Fruit fly (Drosophila melanogaster) whole organism, embryonic: ENCODE measurements around the gene ScpX.

Experiments used
- Abd-B ChIP-seq: fragments of 200-800 bp; sonication (Bioruptor generic); optimal IDR thresholded peaks from 2 replicates; lab custom pipeline; 2018; ENCODE audit warnings: missing biosample characterization, mild to moderate bottlenecking, missing genetic modification characterization, moderate library complexity
- BEAF-32 ChIP-seq: fragments of 200-800 bp; sonication (Bioruptor generic); optimal IDR thresholded peaks from 3 replicates; lab custom pipeline; 2017; ENCODE audit warnings: missing biosample characterization, missing genetic modification characterization, mild to moderate bottlenecking, moderate library complexity, missing genetic modification reagents
- Blimp-1 ChIP-seq: fragments of 200-800 bp; sonication (Bioruptor generic); optimal IDR thresholded peaks from 3 replicates; lab custom pipeline; 2018; ENCODE audit warnings: missing biosample characterization, missing genetic modification characterization, mild to moderate bottlenecking, moderate library complexity, missing genetic modification reagents
- CG10543 ChIP-seq: fragments of 200-800 bp; sonication (Bioruptor generic); optimal IDR thresholded peaks from 3 replicates; lab custom pipeline; 2017; ENCODE audit warnings: missing biosample characterization, mild to moderate bottlenecking, missing genetic modification characterization, moderate library complexity
- CG12659 ChIP-seq: fragments of 200-800 bp; sonication (Bioruptor generic); optimal IDR thresholded peaks from 3 replicates; lab custom pipeline; 2017; ENCODE audit warnings: mild to moderate bottlenecking, missing biosample characterization, missing genetic modification reagents, missing genetic modification characterization
- CG14860 ChIP-seq: fragments of 200-800 bp; sonication (Bioruptor generic); IDR thresholded peaks from 3 replicates; pipeline ENCODE4 v1.3.6; 2022; ENCODE audit warnings: missing biosample characterization, missing genetic modification characterization; ENCODE audit not compliant: partially characterized antibody
- CG1602 ChIP-seq: fragments of 200-800 bp; sonication (Bioruptor generic); optimal IDR thresholded peaks from 3 replicates; lab custom pipeline; 2016; ENCODE audit warnings: missing biosample characterization, missing genetic modification characterization
- CG1603 ChIP-seq: fragments of 200-800 bp; sonication (Bioruptor generic); optimal IDR thresholded peaks from 2 replicates; lab custom pipeline; 2019; ENCODE audit warnings: missing biosample characterization, mild to moderate bottlenecking, missing genetic modification characterization, moderate library complexity
- CG16779 ChIP-seq: fragments of 200-800 bp; sonication (Bioruptor generic); IDR thresholded peaks from 2 replicates; pipeline ENCODE4 v1.3.6; 2022; ENCODE audit warnings: missing biosample characterization, missing genetic modification characterization
- CG17802 ChIP-seq: fragments of 200-800 bp; sonication (Bioruptor generic); optimal IDR thresholded peaks from 2 replicates; lab custom pipeline; 2018; ENCODE audit warnings: missing biosample characterization, mild to moderate bottlenecking, missing genetic modification characterization, moderate library complexity
- CG1792 ChIP-seq: fragments of 200-800 bp; sonication (Bioruptor generic); optimal IDR thresholded peaks from 2 replicates; lab custom pipeline; 2016; ENCODE audit warnings: missing biosample characterization, missing genetic modification characterization
- CG31388 ChIP-seq: fragments of 200-800 bp; sonication (Bioruptor generic); optimal IDR thresholded peaks from 2 replicates; lab custom pipeline; 2016; ENCODE audit warnings: missing biosample characterization, missing genetic modification characterization
- CG31441 ChIP-seq: fragments of 200-800 bp; sonication (Bioruptor generic); IDR thresholded peaks from 2 replicates; pipeline ENCODE4 v1.3.6; 2022; ENCODE audit warnings: missing biosample characterization, missing genetic modification characterization
- CG4328 ChIP-seq: fragments of 200-800 bp; sonication (Bioruptor generic); optimal IDR thresholded peaks from 3 replicates; lab custom pipeline; 2017; ENCODE audit warnings: missing biosample characterization, missing genetic modification reagents, missing genetic modification characterization
- CG5953 ChIP-seq: fragments of 200-800 bp; sonication (Bioruptor generic); IDR thresholded peaks from 2 replicates; pipeline ENCODE4 v1.3.6; 2022; ENCODE audit warnings: missing biosample characterization, missing genetic modification characterization
- CG6654 ChIP-seq: fragments of 200-800 bp; sonication (Bioruptor generic); optimal IDR thresholded peaks from 2 replicates; lab custom pipeline; 2017; ENCODE audit warnings: missing biosample characterization, mild to moderate bottlenecking, missing genetic modification characterization
- CG6689 ChIP-seq: fragments of 200-800 bp; sonication (Bioruptor generic); IDR thresholded peaks from 2 replicates; pipeline ENCODE4 v1.3.6; 2022; ENCODE audit warnings: missing biosample characterization, missing genetic modification characterization
- CG7556 ChIP-seq: fragments of 200-800 bp; sonication (Bioruptor generic); optimal IDR thresholded peaks from 2 replicates; lab custom pipeline; 2017; ENCODE audit warnings: missing biosample characterization, mild to moderate bottlenecking, missing genetic modification characterization
- CG7963 ChIP-seq: fragments of 200-800 bp; sonication (Bioruptor generic); IDR thresholded peaks from 3 replicates; pipeline ENCODE4 v1.3.6; 2022; ENCODE audit warnings: missing biosample characterization, missing genetic modification characterization; ENCODE audit not compliant: partially characterized antibody
- Deaf1 ChIP-seq: fragments of 200-800 bp; optimal IDR thresholded peaks from 3 replicates; lab custom pipeline; 2019; ENCODE audit warnings: missing biosample characterization, mild to moderate bottlenecking, missing genetic modification characterization, moderate library complexity
- Drgx ChIP-seq: fragments of 200-800 bp; sonication (Bioruptor generic); IDR thresholded peaks from 2 replicates; pipeline ENCODE4 v1.3.6; 2022; ENCODE audit warnings: missing biosample characterization, missing genetic modification characterization
- Elba2 ChIP-seq: fragments of 200-800 bp; sonication (Bioruptor generic); optimal IDR thresholded peaks from 3 replicates; lab custom pipeline; 2016; ENCODE audit warnings: missing biosample characterization, missing genetic modification characterization
- Gsc ChIP-seq: fragments of 200-800 bp; sonication (Bioruptor generic); IDR thresholded peaks from 2 replicates; pipeline ENCODE4 v1.3.6; 2022; ENCODE audit warnings: missing biosample characterization, missing genetic modification characterization
- Hmr ChIP-seq: fragments of 200-800 bp; sonication (Bioruptor generic); optimal IDR thresholded peaks from 3 replicates; lab custom pipeline; 2017; ENCODE audit warnings: mild to moderate bottlenecking, missing biosample characterization, missing genetic modification reagents, missing genetic modification characterization
- Jarid2 ChIP-seq: fragments of 200-800 bp; sonication (Bioruptor generic); optimal IDR thresholded peaks from 3 replicates; lab custom pipeline; 2017; ENCODE audit warnings: mild to moderate bottlenecking, missing biosample characterization, missing genetic modification reagents, missing genetic modification characterization
- MTF-1 ChIP-seq: fragments of 200-800 bp; sonication (Bioruptor generic); optimal IDR thresholded peaks from 2 replicates; lab custom pipeline; 2018; ENCODE audit warnings: missing biosample characterization, mild to moderate bottlenecking, missing genetic modification characterization, borderline replicate concordance
- Nf-YB ChIP-seq: fragments of 200-800 bp; sonication (Bioruptor generic); optimal IDR thresholded peaks from 3 replicates; lab custom pipeline; 2019; ENCODE audit warnings: missing biosample characterization, mild to moderate bottlenecking, missing genetic modification characterization, moderate library complexity
- Spps ChIP-seq: fragments of 200-800 bp; sonication (Bioruptor generic); optimal IDR thresholded peaks from 2 replicates; lab custom pipeline; 2018; ENCODE audit warnings: missing biosample characterization, mild to moderate bottlenecking, missing genetic modification characterization
- Sry-δ ChIP-seq: fragments of 200-800 bp; sonication (Bioruptor generic); optimal IDR thresholded peaks from 2 replicates; lab custom pipeline; 2016; ENCODE audit warnings: missing biosample characterization, missing genetic modification characterization
- Taf1 ChIP-seq: fragments of 200-800 bp; sonication (Bioruptor generic); IDR thresholded peaks from 2 replicates; pipeline ENCODE4 v1.3.6; 2022; ENCODE audit warnings: missing biosample characterization, missing genetic modification characterization
- Trl ChIP-seq, 3 experiments: fragments of >200 bp in 2 of 3; fragments of 200-800 bp in 1 of 3; sonication (Bioruptor generic) in 1 of 3; optimal IDR thresholded peaks; 2 replicates in 1 of 3; 3 replicates in 2 of 3; lab custom pipeline; 2016 to 2017; ENCODE audit warnings: missing biosample characterization in 1 of 3, missing genetic modification characterization in 1 of 3
- Usf ChIP-seq: fragments of 200-800 bp; sonication (Bioruptor generic); optimal IDR thresholded peaks from 2 replicates; lab custom pipeline; 2017; ENCODE audit warnings: missing genotype, missing biosample characterization, missing genetic modification characterization
- corto ChIP-seq: fragments of 200-800 bp; sonication (Bioruptor generic); optimal IDR thresholded peaks from 2 replicates; lab custom pipeline; 2016; ENCODE audit warnings: missing biosample characterization, mild to moderate bottlenecking, missing genetic modification characterization, moderate library complexity
- cwo ChIP-seq: fragments of 200-800 bp; sonication (Bioruptor generic); optimal IDR thresholded peaks from 3 replicates; lab custom pipeline; 2017; ENCODE audit warnings: missing biosample characterization, missing genetic modification characterization, mild to moderate bottlenecking, moderate library complexity, missing genetic modification reagents
- da ChIP-seq: fragments of 200-800 bp; sonication (Bioruptor generic); optimal IDR thresholded peaks from 2 replicates; lab custom pipeline; 2016; ENCODE audit warnings: missing biosample characterization, missing genetic modification characterization
- ems ChIP-seq: fragments of 200-800 bp; sonication (Bioruptor generic); optimal IDR thresholded peaks from 3 replicates; lab custom pipeline; 2016; ENCODE audit warnings: missing biosample characterization, missing genetic modification characterization
- gfzf ChIP-seq: fragments of 200-800 bp; sonication (Bioruptor generic); optimal IDR thresholded peaks from 2 replicates; lab custom pipeline; 2016; ENCODE audit warnings: missing biosample characterization, mild to moderate bottlenecking, missing genetic modification characterization, moderate library complexity
- gro ChIP-seq: fragments of 200-800 bp; sonication (Bioruptor generic); optimal IDR thresholded peaks from 2 replicates; lab custom pipeline; 2016; ENCODE audit warnings: missing biosample characterization, missing genetic modification characterization
- her ChIP-seq: fragments of 200-800 bp; sonication (Bioruptor generic); optimal IDR thresholded peaks from 2 replicates; lab custom pipeline; 2016; ENCODE audit warnings: missing biosample characterization, missing genetic modification characterization
- kah ChIP-seq: fragments of 200-800 bp; sonication (Bioruptor generic); optimal IDR thresholded peaks from 2 replicates; lab custom pipeline; 2018; ENCODE audit warnings: missing biosample characterization, mild to moderate bottlenecking, missing genetic modification characterization
- lola ChIP-seq, 3 experiments: fragments of >200 bp in 2 of 3; fragments of 200-800 bp in 1 of 3; sonication (Bioruptor generic) in 1 of 3; optimal IDR thresholded peaks; 2 replicates each; lab custom pipeline; 2017 to 2019; ENCODE audit warnings: missing biosample characterization in 3 of 3, missing genetic modification characterization in 3 of 3, mild to moderate bottlenecking in 1 of 3, moderate library complexity in 1 of 3
- mirr ChIP-seq: fragments of 200-800 bp; sonication (Bioruptor generic); optimal IDR thresholded peaks from 3 replicates; lab custom pipeline; 2018; ENCODE audit warnings: missing biosample characterization, mild to moderate bottlenecking, missing genetic modification characterization
- pb ChIP-seq: fragments of 200-800 bp; sonication (Bioruptor generic); optimal IDR thresholded peaks from 3 replicates; lab custom pipeline; 2016; ENCODE audit warnings: missing biosample characterization, missing genetic modification characterization
- phol ChIP-seq: fragments of 200-800 bp; sonication (Bioruptor generic); optimal IDR thresholded peaks from 3 replicates; lab custom pipeline; 2018; ENCODE audit warnings: missing biosample characterization, mild to moderate bottlenecking, missing genetic modification characterization, moderate library complexity
- run ChIP-seq: fragments of 200-800 bp; sonication (Bioruptor generic); optimal IDR thresholded peaks from 3 replicates; lab custom pipeline; 2018; ENCODE audit warnings: missing biosample characterization, mild to moderate bottlenecking, missing genetic modification characterization
- scrt ChIP-seq: fragments of 200-800 bp; sonication (Bioruptor generic); optimal IDR thresholded peaks from 2 replicates; lab custom pipeline; 2018; ENCODE audit warnings: missing biosample characterization, mild to moderate bottlenecking, missing genetic modification characterization, moderate library complexity
- seq ChIP-seq: fragments of 200-800 bp; sonication (Bioruptor generic); IDR thresholded peaks from 2 replicates; pipeline ENCODE4 v1.3.6; 2022; ENCODE audit warnings: missing biosample characterization, missing genetic modification characterization
- toy ChIP-seq: fragments of 200-800 bp; sonication (Bioruptor generic); IDR thresholded peaks from 2 replicates; pipeline ENCODE4 v1.3.6; 2022; ENCODE audit warnings: missing biosample characterization, missing genetic modification characterization
- yki ChIP-seq: fragments of >200 bp; optimal IDR thresholded peaks from 3 replicates; lab custom pipeline; 2018

Gene ScpX

dm6 chr2L:18881014-18881660, 50.1 kb downstream of the ScpX start, which contains the start of gene tup (continued):
- TF ChIP-seq Trl (optimal IDR thresholded peaks at IDR 0.05; lab: Kevin White, UChicago): peak; percentile 2 to 7
- TF ChIP-seq Trl (GFP tag; optimal IDR thresholded peaks at IDR 0.05; lab: Kevin White, UChicago): no peak
- no peak for TF ChIP-seq CG7963 (GFP tag; lab: Robert Waterston, UW)
- no peak for TF ChIP-seq Sry-δ (GFP tag; lab: Kevin White, UChicago)
- TF ChIP-seq Elba2 (GFP tag; lab: Kevin White, UChicago): no peak
- no peak for TF ChIP-seq CG12659 (GFP tag; lab: Kevin White, UChicago)
- no peak for TF ChIP-seq corto (GFP tag; lab: Kevin White, UChicago)
- no peak for TF ChIP-seq CG16779 (GFP tag; lab: Robert Waterston, UW)
- TF ChIP-seq Blimp-1 (GFP tag; lab: Kevin White, UChicago): no peak
- TF ChIP-seq Gsc: no peak
- TF ChIP-seq her (GFP tag; lab: Kevin White, UChicago): peak; percentile 4
- no peak for TF ChIP-seq ems
- TF ChIP-seq yki: no peak
- TF ChIP-seq Abd-B (GFP tag; lab: Kevin White, UChicago): no peak
- no peak for TF ChIP-seq pb (GFP tag; lab: Kevin White, UChicago)
- peak; percentile 99 for TF ChIP-seq Nf-YB (GFP tag; lab: Kevin White, UChicago)
- TF ChIP-seq CG5953: 0 out of 2 replicates have a peak, but pooled peaks have one; percentile 8
- TF ChIP-seq Hmr (GFP tag; lab: Kevin White, UChicago): peak; percentile 2
- peak; percentile 98 for TF ChIP-seq Deaf1 (tag; lab: Kevin White, UChicago)
- peak; percentile 88 for TF ChIP-seq kah (GFP tag; lab: Kevin White, UChicago)
- TF ChIP-seq seq (GFP tag; lab: Robert Waterston, UW): peak; percentile 88
- TF ChIP-seq mirr: peak; percentile 1
- no peak for TF ChIP-seq CG4328 (GFP tag; lab: Kevin White, UChicago)
- TF ChIP-seq toy (GFP tag; lab: Robert Waterston, UW): no peak
- TF ChIP-seq CG6654 (GFP tag; lab: Kevin White, UChicago): no peak
- no peak for TF ChIP-seq CG17802 (tag; lab: Kevin White, UChicago)
- TF ChIP-seq CG31441 (GFP tag; lab: Robert Waterston, UW): no peak
- no peak for TF ChIP-seq gro (GFP tag; lab: Kevin White, UChicago)
- no peak for TF ChIP-seq Taf1 (GFP tag; lab: Robert Waterston, UW)
- no peak for TF ChIP-seq BEAF-32
- TF ChIP-seq Drgx: peak; percentile 32; the same call in 1 of the 2 replicates
- no peak for TF ChIP-seq CG7556 (GFP tag; lab: Kevin White, UChicago)
- TF ChIP-seq phol (tag; lab: Kevin White, UChicago): peak; percentile 25
- TF ChIP-seq gfzf: no peak
- no peak for TF ChIP-seq run (tag; lab: Kevin White, UChicago)
- TF ChIP-seq da (GFP tag; lab: Kevin White, UChicago): peak; percentile 11
- no peak for TF ChIP-seq cwo (GFP tag; lab: Kevin White, UChicago)
- TF ChIP-seq CG14860 (GFP tag; lab: Robert Waterston, UW): no peak
- no peak for TF ChIP-seq Spps
- TF ChIP-seq CG10543 (GFP tag; lab: Kevin White, UChicago): peak; percentile 71
- no peak for TF ChIP-seq lola (GFP tag; optimal IDR thresholded peaks at IDR 0.05; lab: Kevin White, UChicago)
- TF ChIP-seq CG1602 (GFP tag; lab: Kevin White, UChicago): no peak
- TF ChIP-seq CG1792 (GFP tag; lab: Kevin White, UChicago): no peak
- TF ChIP-seq Usf (GFP tag; lab: Kevin White, UChicago): no peak
- peak; percentile 25; the same call in 1 of the 2 replicates for TF ChIP-seq CG6689 (GFP tag; lab: Robert Waterston, UW)
- no peak for TF ChIP-seq CG1603 (tag; lab: Kevin White, UChicago)
- peak; percentile 91 for TF ChIP-seq Jarid2 (GFP tag; lab: Kevin White, UChicago)
- no peak for TF ChIP-seq CG31388 (GFP tag; lab: Kevin White, UChicago)
- TF ChIP-seq scrt (GFP tag; lab: Kevin White, UChicago): peak; percentile 51
- TF ChIP-seq MTF-1 (GFP tag; lab: Kevin White, UChicago): no peak
